Worm (Caenorhabditis elegans): ENCODE measurements around the gene F55E10.4.

DNA sequence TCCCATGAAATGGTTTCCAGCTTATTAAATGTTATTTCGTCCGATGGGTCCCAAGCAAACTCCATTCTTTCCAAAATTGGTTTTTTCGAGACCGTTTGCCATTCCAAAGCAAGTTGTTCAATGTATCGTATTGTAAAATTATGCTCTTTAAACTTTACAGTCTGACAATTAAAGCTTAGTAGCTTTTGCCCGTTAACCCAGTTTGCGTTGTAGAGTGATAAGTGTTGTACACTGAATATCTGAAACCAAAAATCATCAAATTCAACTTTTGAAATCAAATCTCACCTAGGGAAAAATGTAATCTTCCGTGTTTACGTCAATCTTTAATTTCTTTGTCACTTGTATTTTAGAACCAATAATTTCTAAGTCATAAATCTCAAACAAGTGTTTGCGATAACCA lies 30.4 kb downstream of the F55E10.4 start:
- no peak for TF ChIP-seq ZK546.5 (tag; optimal IDR thresholded peaks at IDR 0.05)
- no peak for TF ChIP-seq pha-4 (tag; optimal IDR thresholded peaks at IDR 0.05)
- no peak for TF ChIP-seq lin-15B (tag; optimal IDR thresholded peaks at IDR 0.05)
- no peak for TF ChIP-seq unc-39 (tag; optimal IDR thresholded peaks at IDR 0.05)
- no peak for TF ChIP-seq nhr-12 (tag; optimal IDR thresholded peaks at IDR 0.05)
- no peak for TF ChIP-seq jun-1 (tag; optimal IDR thresholded peaks at IDR 0.05)
- TF ChIP-seq nhr-237 (tag; optimal IDR thresholded peaks at IDR 0.05) = no peak
- TF ChIP-seq tbx-2 (tag; optimal IDR thresholded peaks at IDR 0.05) = no peak
- no peak for TF ChIP-seq unc-62 (GFP tag; optimal IDR thresholded peaks at IDR 0.05)
- no peak for TF ChIP-seq egl-27 (tag; optimal IDR thresholded peaks at IDR 0.05)
- TF ChIP-seq ceh-82 (tag; optimal IDR thresholded peaks at IDR 0.05) = no peak

All from whole organism, L3 larva.